Worm (Caenorhabditis elegans) whole organism, L4 larva: ENCODE results near the gene W07G4.5.
A peak's percentile ranks its signal among the peaks of the same experiment; 100 is the strongest.

ENCODE experiments used
- F37D6.2 ChIP-seq: sonication (generic microtip); optimal IDR thresholded peaks from 2 replicates; lab custom pipeline; 2016; ENCODE audit warnings: mild to moderate bottlenecking, missing genetic modification characterization, missing compliant biosample characterization
- F49E8.2 ChIP-seq: sonication (generic microtip); optimal IDR thresholded peaks from 2 replicates; lab custom pipeline; 2016; ENCODE audit warnings: missing compliant biosample characterization, mild to moderate bottlenecking, missing genetic modification characterization, borderline replicate concordance
- R02D3.7 ChIP-seq: fragments of 150-350 bp; sonication (generic microtip); optimal IDR thresholded peaks from 3 replicates; lab custom pipeline; 2014; ENCODE audit warnings: missing biosample characterization, missing genetic modification characterization
- T20F7.1 ChIP-seq: fragments of 200-800 bp; sonication (Bioruptor generic); optimal IDR thresholded peaks from 2 replicates; lab custom pipeline; 2018; ENCODE audit warnings: mild to moderate bottlenecking, missing genetic modification characterization, missing compliant biosample characterization
- Y48G9A.11 ChIP-seq: fragments of 200-800 bp; sonication (Bioruptor generic); IDR thresholded peaks from 2 replicates; pipeline ENCODE4 v1.3.6; 2022; ENCODE audit warnings: missing genetic modification reagents, missing genetic modification characterization, missing compliant biosample characterization
- Y5F2A.4 ChIP-seq: fragments of 200-800 bp; sonication (Bioruptor generic); optimal IDR thresholded peaks from 2 replicates; lab custom pipeline; 2018; ENCODE audit warnings: mild to moderate bottlenecking, missing genetic modification characterization, missing compliant biosample characterization
- Y75B8A.6 ChIP-seq: fragments of 200-800 bp; sonication (Bioruptor generic); IDR thresholded peaks from 2 replicates; pipeline ENCODE4 v1.3.6; 2022; ENCODE audit warnings: missing genetic modification reagents, missing genetic modification characterization, missing compliant biosample characterization
- aly-2 ChIP-seq: sonication (generic microtip); optimal IDR thresholded peaks from 2 replicates; lab custom pipeline; 2018; ENCODE audit warnings: missing biosample characterization, missing genetic modification characterization
- arid-1 ChIP-seq: fragments of 200-800 bp; sonication (Bioruptor generic); conservative IDR thresholded peaks from 2 replicates; pipeline ENCODE4 v1.3.6; 2022; ENCODE audit warnings: missing genetic modification reagents, missing genetic modification characterization, missing compliant biosample characterization
- ceh-20 ChIP-seq: fragments of 200-800 bp; sonication (Bioruptor generic); IDR thresholded peaks from 2 replicates; pipeline ENCODE4 v1.3.6; 2022; ENCODE audit warnings: missing genetic modification reagents, missing genetic modification characterization, missing compliant biosample characterization
- ceh-44 ChIP-seq: fragments of 200-800 bp; sonication (Bioruptor generic); IDR thresholded peaks from 2 replicates; pipeline ENCODE4 v1.3.6; 2022; ENCODE audit warnings: missing genetic modification reagents, missing genetic modification characterization, missing compliant biosample characterization
- ceh-62 ChIP-seq: sonication (generic microtip); optimal IDR thresholded peaks from 2 replicates; lab custom pipeline; 2017; ENCODE audit warnings: missing biosample characterization, missing genetic modification characterization
- cey-2 ChIP-seq: sonication (generic microtip); optimal IDR thresholded peaks from 3 replicates; lab custom pipeline; 2017; ENCODE audit warnings: missing genetic modification characterization, mild to moderate bottlenecking, missing compliant biosample characterization, antibody characterized with exemption, borderline replicate concordance; ENCODE audit not compliant: insufficient read depth
- daf-19 ChIP-seq: fragments of 200-800 bp; sonication (Bioruptor generic); conservative IDR thresholded peaks from 2 replicates; pipeline ENCODE4 v1.3.6; 2022; ENCODE audit warnings: missing genetic modification characterization, missing compliant biosample characterization
- dmd-8 ChIP-seq: fragments of 200-800 bp; sonication (Bioruptor generic); IDR thresholded peaks from 2 replicates; pipeline ENCODE4 v1.3.6; 2022; ENCODE audit warnings: missing genetic modification characterization, missing compliant biosample characterization
- dpl-1 ChIP-seq: fragments of 150-350 bp; optimal IDR thresholded peaks from 2 replicates; lab custom pipeline; 2014; ENCODE audit warnings: missing biosample characterization, missing genetic modification reagents, missing genetic modification characterization
- duxl-1 ChIP-seq: sonication (generic microtip); optimal IDR thresholded peaks from 2 replicates; lab custom pipeline; 2016; ENCODE audit warnings: mild to moderate bottlenecking, missing genetic modification characterization, moderate library complexity, missing compliant biosample characterization; ENCODE audit not compliant: poor library complexity
- dve-1 ChIP-seq: sonication (generic microtip); optimal IDR thresholded peaks from 2 replicates; lab custom pipeline; 2017; ENCODE audit warnings: antibody characterized with exemption, mild to moderate bottlenecking, missing genetic modification characterization, missing compliant biosample characterization; ENCODE audit not compliant: insufficient read depth
- egl-27 ChIP-seq: sonication (generic microtip); optimal IDR thresholded peaks from 3 replicates; lab custom pipeline; 2017; ENCODE audit warnings: missing biosample characterization, missing genetic modification reagents, missing genetic modification characterization
- gei-8 ChIP-seq: fragments of 200-800 bp; sonication (Bioruptor generic); optimal IDR thresholded peaks from 2 replicates; lab custom pipeline; 2018; ENCODE audit warnings: mild to moderate bottlenecking, missing genetic modification characterization, missing compliant biosample characterization
- jun-1 ChIP-seq: fragments of 150-350 bp; optimal IDR thresholded peaks from 2 replicates; lab custom pipeline; 2014; ENCODE audit warnings: missing biosample characterization, missing genetic modification reagents, missing genetic modification characterization
- lim-7 ChIP-seq: fragments of 200-800 bp; sonication (Bioruptor generic); IDR thresholded peaks from 2 replicates; pipeline ENCODE4 v1.3.6; 2022; ENCODE audit warnings: missing genetic modification characterization, missing compliant biosample characterization
- lin-29 ChIP-seq: fragments of 200-800 bp; sonication (Bioruptor generic); IDR thresholded peaks from 2 replicates; pipeline ENCODE4 v1.3.6; 2022; ENCODE audit warnings: missing genetic modification reagents, missing genetic modification characterization, missing compliant biosample characterization
- lir-3 ChIP-seq: sonication (generic microtip); optimal IDR thresholded peaks from 2 replicates; lab custom pipeline; 2016; ENCODE audit warnings: mild to moderate bottlenecking, missing genetic modification characterization, missing compliant biosample characterization
- madf-5 ChIP-seq, 2 experiments: fragments of 200-800 bp; sonication (Bioruptor generic); IDR thresholded peaks; 2 replicates each; pipeline ENCODE4 v1.3.6; 2022; ENCODE audit warnings: missing compliant biosample characterization in 2 of 2, missing genetic modification characterization in 2 of 2
- madf-9 ChIP-seq: fragments of 200-800 bp; sonication (Bioruptor generic); conservative IDR thresholded peaks from 2 replicates; pipeline ENCODE4 v1.3.6; 2022; ENCODE audit warnings: missing genetic modification reagents, missing genetic modification characterization, missing compliant biosample characterization
- mdl-1 ChIP-seq, 2 experiments: fragments of 150-350 bp in 1 of 2; sonication (generic microtip) in 1 of 2; optimal IDR thresholded peaks; 2 replicates each; lab custom pipeline; 2014 to 2017; ENCODE audit warnings: missing biosample characterization in 2 of 2, missing genetic modification characterization in 2 of 2
- mdt-29 ChIP-seq: fragments of 200-800 bp; sonication (Bioruptor generic); IDR thresholded peaks from 2 replicates; pipeline ENCODE4 v1.3.6; 2022; ENCODE audit warnings: missing genetic modification reagents, missing genetic modification characterization, missing compliant biosample characterization
- mep-1 ChIP-seq: fragments of 150-350 bp; sonication (generic microtip); optimal IDR thresholded peaks from 3 replicates; lab custom pipeline; 2014; ENCODE audit warnings: missing biosample characterization, missing genetic modification characterization
- mes-2 ChIP-seq: sonication (generic microtip); optimal IDR thresholded peaks from 2 replicates; lab custom pipeline; 2016; ENCODE audit warnings: missing genotype, mild to moderate bottlenecking, missing genetic modification characterization, missing compliant biosample characterization; ENCODE audit not compliant: poor library complexity, severe bottlenecking
- mxl-2 ChIP-seq: fragments of 200-800 bp; sonication (Bioruptor generic); conservative IDR thresholded peaks from 2 replicates; pipeline ENCODE4 v1.3.6; 2022; ENCODE audit warnings: missing genetic modification reagents, missing genetic modification characterization, missing compliant biosample characterization
- mxl-3 ChIP-seq: fragments of 200-800 bp; sonication (Bioruptor generic); optimal IDR thresholded peaks from 2 replicates; lab custom pipeline; 2018; ENCODE audit warnings: mild to moderate bottlenecking, missing genetic modification characterization, missing compliant biosample characterization
- nhr-10 ChIP-seq: fragments of 150-350 bp; optimal IDR thresholded peaks from 2 replicates; lab custom pipeline; 2014; ENCODE audit warnings: missing biosample characterization, missing genetic modification characterization
- nhr-25 ChIP-seq: sonication (generic microtip); optimal IDR thresholded peaks from 2 replicates; lab custom pipeline; 2017; ENCODE audit warnings: missing genetic modification characterization, mild to moderate bottlenecking, missing compliant biosample characterization, antibody characterized with exemption, moderate library complexity, borderline replicate concordance; ENCODE audit not compliant: insufficient read depth
- nhr-28 ChIP-seq: fragments of 150-350 bp; optimal IDR thresholded peaks from 2 replicates; lab custom pipeline; 2014; ENCODE audit warnings: missing biosample characterization, missing genetic modification characterization
- nhr-6 ChIP-seq: fragments of 150-350 bp; optimal IDR thresholded peaks from 2 replicates; lab custom pipeline; 2014; ENCODE audit warnings: missing biosample characterization, missing genetic modification characterization
- nhr-77 ChIP-seq: fragments of 150-350 bp; optimal IDR thresholded peaks from 2 replicates; lab custom pipeline; 2014; ENCODE audit warnings: missing biosample characterization, missing genetic modification characterization
- rbr-2 ChIP-seq: sonication (generic microtip); optimal IDR thresholded peaks from 2 replicates; lab custom pipeline; 2016; ENCODE audit warnings: missing genotype, missing genetic modification characterization, missing compliant biosample characterization
- saeg-2 ChIP-seq: fragments of 200-800 bp; sonication (Bioruptor generic); IDR thresholded peaks from 2 replicates; pipeline ENCODE4 v1.3.6; 2022; ENCODE audit warnings: missing genetic modification reagents, missing genetic modification characterization, missing compliant biosample characterization
- sdz-12 ChIP-seq: fragments of 200-800 bp; sonication (Bioruptor generic); optimal IDR thresholded peaks from 2 replicates; lab custom pipeline; 2018; ENCODE audit warnings: mild to moderate bottlenecking, missing genetic modification characterization, missing compliant biosample characterization
- set-16 ChIP-seq: fragments of 200-800 bp; sonication (Bioruptor generic); IDR thresholded peaks from 2 replicates; pipeline ENCODE4 v1.3.6; 2022; ENCODE audit warnings: missing genetic modification reagents, missing genetic modification characterization, missing compliant biosample characterization
- snpc-4 ChIP-seq: fragments of 150-350 bp; optimal IDR thresholded peaks from 2 replicates; lab custom pipeline; 2014; ENCODE audit warnings: missing biosample characterization, missing genetic modification characterization
- spr-1 ChIP-seq: sonication (generic microtip); optimal IDR thresholded peaks from 2 replicates; lab custom pipeline; 2016; ENCODE audit warnings: mild to moderate bottlenecking, missing genetic modification characterization, missing compliant biosample characterization
- tag-97 ChIP-seq: fragments of 200-800 bp; sonication (Bioruptor generic); IDR thresholded peaks from 2 replicates; pipeline ENCODE4 v1.3.6; 2022; ENCODE audit warnings: missing genetic modification characterization, missing compliant biosample characterization
- tra-1 ChIP-seq: fragments of 200-800 bp; sonication (Bioruptor generic); IDR thresholded peaks from 2 replicates; pipeline ENCODE4 v1.3.6; 2022; ENCODE audit warnings: missing genetic modification reagents, missing genetic modification characterization, missing compliant biosample characterization
- unc-39 ChIP-seq: sonication (generic microtip); optimal IDR thresholded peaks from 2 replicates; lab custom pipeline; 2017; ENCODE audit warnings: missing biosample characterization, missing genetic modification characterization
- zfp-3 ChIP-seq: fragments of 200-800 bp; sonication (Bioruptor generic); conservative IDR thresholded peaks from 2 replicates; pipeline ENCODE4 v1.3.6; 2022; ENCODE audit warnings: missing genetic modification reagents, missing genetic modification characterization, missing compliant biosample characterization
- zip-2 ChIP-seq: fragments of 150-350 bp; optimal IDR thresholded peaks from 2 replicates; lab custom pipeline; 2014; ENCODE audit warnings: missing biosample characterization, missing genetic modification characterization
- ztf-11 ChIP-seq: fragments of 150-350 bp; optimal IDR thresholded peaks from 2 replicates; lab custom pipeline; 2014; ENCODE audit warnings: missing biosample characterization, missing genetic modification characterization
- ztf-7 ChIP-seq: fragments of 150-350 bp; optimal IDR thresholded peaks from 2 replicates; lab custom pipeline; 2014; ENCODE audit warnings: missing biosample characterization, missing genetic modification characterization

Gene W07G4.5

ce11 chrV:13085917-13086552 is 38.3 kb downstream of the W07G4.5 start (continued):
- TF ChIP-seq nhr-28 (tag; lab: Kevin White, UChicago) (peak; percentile 57), ceh-62 (tag; lab: Kevin White, UChicago) (no peak), dmd-8 (no peak), dve-1 (tag; lab: Kevin White, UChicago) (peak; percentile 45), ceh-20 (GFP tag; lab: Robert Waterston, UW) (peak; percentile 90), duxl-1 (no peak), T20F7.1 (peak; percentile 52), lin-29 (GFP tag; lab: Robert Waterston, UW) (peak; percentile 32; the same call in 1 of the 2 replicates), madf-5 (GFP tag; IDR thresholded peaks at IDR 0.05; lab: Robert Waterston, UW) (no peak), mep-1 (tag; lab: Kevin White, UChicago) (peak; percentile 89), mxl-3 (GFP tag; lab: Kevin White, UChicago) (peak; percentile 26), ceh-44 (GFP tag; lab: Robert Waterston, UW) (no peak), ztf-7 (tag; lab: Kevin White, UChicago) (no peak), dpl-1 (GFP tag; lab: Kevin White, UChicago) (peak; percentile 28), gei-8 (GFP tag; lab: Kevin White, UChicago) (no peak), nhr-77 (tag; lab: Kevin White, UChicago) (peak; percentile 59), madf-9 (GFP tag; lab: Robert Waterston, UW) (peak; percentile 51), cey-2 (tag; lab: Kevin White, UChicago) (no peak), Y5F2A.4 (GFP tag; lab: Kevin White, UChicago) (no peak), tra-1 (peak; percentile 73), tag-97 (GFP tag; lab: Robert Waterston, UW) (no peak), aly-2 (tag; lab: Kevin White, UChicago) (no peak), Y48G9A.11 (no peak), nhr-10 (tag; lab: Kevin White, UChicago) (peak; percentile 78), rbr-2 (tag; lab: Kevin White, UChicago) (peak; percentile 67), nhr-25 (peak; percentile 47), jun-1 (tag; lab: Kevin White, UChicago) (no peak), mdl-1 (tag; optimal IDR thresholded peaks at IDR 0.05; lab: Kevin White, UChicago) (peak; percentile 7 to 59), ztf-11 (tag; lab: Kevin White, UChicago) (no peak), set-16 (GFP tag; lab: Robert Waterston, UW) (peak; percentile 69), snpc-4 (no peak), Y75B8A.6 (GFP tag; lab: Robert Waterston, UW) (no peak), R02D3.7 (tag; lab: Kevin White, UChicago) (no peak), zfp-3 (GFP tag; lab: Robert Waterston, UW) (0 out of 2 replicates have a peak, but pooled peaks have one; percentile 19), saeg-2 (GFP tag; lab: Robert Waterston, UW) (peak; percentile 85), F37D6.2 (peak; percentile 20), unc-39 (no peak), spr-1 (tag; lab: Kevin White, UChicago) (peak; percentile 46), F49E8.2 (no peak), mxl-2 (no peak), daf-19 (no peak), arid-1 (GFP tag; lab: Robert Waterston, UW) (no peak), zip-2 (tag; lab: Kevin White, UChicago) (no peak), mdt-29 (GFP tag; lab: Robert Waterston, UW) (0 out of 2 replicates have a peak, but pooled peaks have one; percentile 24), lim-7 (GFP tag; lab: Robert Waterston, UW) (peak; percentile 44; the same call in 1 of the 2 replicates), nhr-6 (tag; lab: Kevin White, UChicago) (peak; percentile 85), mes-2 (tag; lab: Kevin White, UChicago) (peak; percentile 50), sdz-12 (GFP tag; lab: Kevin White, UChicago) (no peak), lir-3 (no peak), egl-27 (tag; lab: Kevin White, UChicago) (no peak)
